Fruit fly (Drosophila melanogaster): ENCODE measurements around the gene CG14926.

The CG14926 gene

DNA sequence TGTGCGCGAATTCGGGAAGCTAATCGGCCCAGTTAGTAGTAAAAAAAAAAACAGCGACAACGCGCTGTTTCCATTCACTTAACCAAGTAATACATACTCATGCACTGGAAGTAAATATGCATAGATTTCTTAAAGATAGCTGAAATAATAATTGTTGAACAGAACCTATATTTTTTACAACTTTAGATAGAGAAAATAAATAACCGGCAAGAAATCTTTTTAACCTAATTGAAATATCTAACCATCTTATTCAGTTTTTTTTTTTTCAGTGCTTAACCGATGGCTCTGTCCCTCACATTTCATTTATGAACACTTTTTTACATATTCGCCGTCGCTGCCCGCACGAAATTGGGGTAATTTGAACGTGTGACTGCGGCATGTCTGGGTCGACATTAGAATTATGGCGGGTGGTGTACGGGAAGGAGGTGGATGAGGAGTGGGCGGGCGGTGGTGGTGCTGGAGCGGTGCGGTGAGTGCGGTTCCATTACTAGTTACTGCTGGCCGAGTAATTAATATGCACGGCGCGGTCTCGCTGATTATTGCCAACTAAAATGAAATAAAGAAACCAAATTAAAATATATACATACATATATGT is 11.4 kb downstream of the CG14926 start (continued):
- TF ChIP-seq Med (GFP tag) (no peak), ttk (GFP tag; IDR thresholded peaks at IDR 0.05) (0 out of 2 replicates have a peak, but pooled peaks have one; percentile 11), bowl (GFP tag; IDR thresholded peaks at IDR 0.05) (0 out of 2 replicates have a peak, but pooled peaks have one; percentile 30), dan (GFP tag; IDR thresholded peaks at IDR 0.05) (0 out of 2 replicates have a peak, but pooled peaks have one; percentile 19), fd64A (GFP tag; optimal IDR thresholded peaks at IDR 0.05) (no peak), amos (GFP tag; IDR thresholded peaks at IDR 0.05; ENCODE audit: partially characterized antibody) (no peak), CrebB (tag; optimal IDR thresholded peaks at IDR 0.05) (no peak), gem (tag; optimal IDR thresholded peaks at IDR 0.05) (peak; percentile 82), CG10462 (GFP tag; optimal IDR thresholded peaks at IDR 0.05) (no peak), Mes4 (GFP tag; optimal IDR thresholded peaks at IDR 0.05) (peak; percentile 38), lov (optimal IDR thresholded peaks at IDR 0.05) (no peak), lov (GFP tag; IDR thresholded peaks at IDR 0.05) (0 out of 3 replicates have a peak, but pooled peaks have one; percentile 45), HLH4C (GFP tag; IDR thresholded peaks at IDR 0.05; ENCODE audit: partially characterized antibody) (no peak), Meics (GFP tag; optimal IDR thresholded peaks at IDR 0.05) (peak; percentile 24), emc (GFP tag; optimal IDR thresholded peaks at IDR 0.05) (no peak), CG7372 (GFP tag; IDR thresholded peaks at IDR 0.05) (no peak), Atf6 (GFP tag; IDR thresholded peaks at IDR 0.05) (no peak; the same call in 1 of the 2 replicates), CG2712 (tag; optimal IDR thresholded peaks at IDR 0.05) (peak; percentile 60), Fer1 (GFP tag; optimal IDR thresholded peaks at IDR 0.05) (no peak), Antp (GFP tag; optimal IDR thresholded peaks at IDR 0.05) (no peak), ATbp (GFP tag; optimal IDR thresholded peaks at IDR 0.05) (peak; percentile 54), CG12155 (GFP tag; optimal IDR thresholded peaks at IDR 0.05) (peak; percentile 37), CG16863 (GFP tag; optimal IDR thresholded peaks at IDR 0.05) (peak; percentile 50), CG13296 (GFP tag; optimal IDR thresholded peaks at IDR 0.05) (no peak), oc (tag; optimal IDR thresholded peaks at IDR 0.05) (peak; percentile 48), Ets97D (GFP tag; optimal IDR thresholded peaks at IDR 0.05) (no peak), CG11504 (tag; optimal IDR thresholded peaks at IDR 0.05) (peak; percentile 78), CG3847 (GFP tag; IDR thresholded peaks at IDR 0.05) (peak; percentile 34; the same call in 1 of the 2 replicates), ato (GFP tag; IDR thresholded peaks at IDR 0.05; ENCODE audit: partially characterized antibody) (no peak), gfzf (GFP tag; optimal IDR thresholded peaks at IDR 0.05) (no peak), CG34224 (GFP tag; IDR thresholded peaks at IDR 0.05; ENCODE audit: partially characterized antibody) (no peak), MTF-1 (GFP tag; optimal IDR thresholded peaks at IDR 0.05; ENCODE audit: borderline replicate concordance) (no peak), aop (GFP tag; IDR thresholded peaks at IDR 0.05) (no peak), Dref (GFP tag; IDR thresholded peaks at IDR 0.05) (no peak), CG15269 (tag; optimal IDR thresholded peaks at IDR 0.05) (peak; percentile 60), CG10654 (GFP tag; optimal IDR thresholded peaks at IDR 0.05) (peak; percentile 27), BtbVII (GFP tag; optimal IDR thresholded peaks at IDR 0.05) (no peak), ranshi (GFP tag; IDR thresholded peaks at IDR 0.05) (peak; percentile 48; the same call in 1 of the 2 replicates), Spps (tag; optimal IDR thresholded peaks at IDR 0.05) (peak; percentile 7), bigmax (GFP tag; optimal IDR thresholded peaks at IDR 0.05) (no peak), ham (GFP tag; IDR thresholded peaks at IDR 0.05) (no peak), CG14667 (GFP tag; IDR thresholded peaks at IDR 0.05) (0 out of 2 replicates have a peak, but pooled peaks have one; percentile 10), CG7556 (GFP tag; optimal IDR thresholded peaks at IDR 0.05) (peak; percentile 46), inv (GFP tag; IDR thresholded peaks at IDR 0.05; ENCODE audit: partially characterized antibody) (no peak), kah (GFP tag; optimal IDR thresholded peaks at IDR 0.05) (no peak), Neu2 (GFP tag; optimal IDR thresholded peaks at IDR 0.05; ENCODE audit: borderline replicate concordance) (no peak), Dp (GFP tag; optimal IDR thresholded peaks at IDR 0.05) (no peak), corto (GFP tag; optimal IDR thresholded peaks at IDR 0.05) (no peak), pzg (GFP tag; optimal IDR thresholded peaks at IDR 0.05) (no peak)
